Fruit fly (Drosophila melanogaster) whole organism, embryonic: ENCODE measurements around the gene Uev1A.

Source experiments
- CG12299 ChIP-seq: fragments of 200-800 bp; sonication (Bioruptor generic); optimal IDR thresholded peaks from 2 replicates; lab custom pipeline; 2018; ENCODE audit warnings: missing biosample characterization, mild to moderate bottlenecking, missing genetic modification characterization
- CG12659 ChIP-seq: fragments of 200-800 bp; sonication (Bioruptor generic); optimal IDR thresholded peaks from 3 replicates; lab custom pipeline; 2017; ENCODE audit warnings: mild to moderate bottlenecking, missing biosample characterization, missing genetic modification reagents, missing genetic modification characterization
- CG14965 ChIP-seq: fragments of 200-800 bp; sonication (Bioruptor generic); optimal IDR thresholded peaks from 2 replicates; lab custom pipeline; 2016; ENCODE audit warnings: missing biosample characterization, missing genetic modification characterization, borderline replicate concordance
- CG15011 ChIP-seq: fragments of 200-800 bp; sonication (Bioruptor generic); optimal IDR thresholded peaks from 3 replicates; lab custom pipeline; 2018; ENCODE audit warnings: missing biosample characterization, mild to moderate bottlenecking, missing genetic modification characterization
- CG15479 ChIP-seq: fragments of 200-800 bp; sonication (Bioruptor generic); optimal IDR thresholded peaks from 3 replicates; lab custom pipeline; 2019; ENCODE audit warnings: missing biosample characterization, mild to moderate bottlenecking, missing genetic modification characterization, moderate library complexity
- CG17802 ChIP-seq: fragments of 200-800 bp; sonication (Bioruptor generic); optimal IDR thresholded peaks from 2 replicates; lab custom pipeline; 2018; ENCODE audit warnings: missing biosample characterization, mild to moderate bottlenecking, missing genetic modification characterization, moderate library complexity
- CG2116 ChIP-seq: fragments of 200-800 bp; sonication (Bioruptor generic); optimal IDR thresholded peaks from 3 replicates; lab custom pipeline; 2018; ENCODE audit warnings: missing biosample characterization, mild to moderate bottlenecking, missing genetic modification characterization
- CG2712 ChIP-seq: fragments of 200-800 bp; optimal IDR thresholded peaks from 3 replicates; lab custom pipeline; 2019; ENCODE audit warnings: missing biosample characterization, mild to moderate bottlenecking, missing genetic modification characterization, moderate library complexity
- CG31365 ChIP-seq: fragments of 200-800 bp; sonication (Bioruptor generic); optimal IDR thresholded peaks from 2 replicates; lab custom pipeline; 2018; ENCODE audit warnings: missing biosample characterization, mild to moderate bottlenecking, missing genetic modification characterization
- CG3163 ChIP-seq: fragments of 200-800 bp; sonication (Bioruptor generic); optimal IDR thresholded peaks from 3 replicates; lab custom pipeline; 2016; ENCODE audit warnings: missing biosample characterization, missing genetic modification characterization
- CG32532 ChIP-seq: fragments of 200-800 bp; sonication (Bioruptor generic); IDR thresholded peaks from 2 replicates; pipeline ENCODE4 v1.3.6; 2022; ENCODE audit warnings: missing biosample characterization, missing genetic modification characterization
- CG3995 ChIP-seq: fragments of 200-800 bp; sonication (Bioruptor generic); optimal IDR thresholded peaks from 3 replicates; lab custom pipeline; 2016; ENCODE audit warnings: missing biosample characterization, missing genetic modification characterization
- CG42726 ChIP-seq: fragments of 200-800 bp; sonication (Bioruptor generic); IDR thresholded peaks from 2 replicates; pipeline ENCODE4 v1.3.6; 2022; ENCODE audit warnings: missing biosample characterization, missing genetic modification characterization; ENCODE audit not compliant: partially characterized antibody
- CG4404 ChIP-seq: fragments of 200-800 bp; sonication (Bioruptor generic); IDR thresholded peaks from 2 replicates; pipeline ENCODE4 v1.3.6; 2022; ENCODE audit warnings: missing biosample characterization, missing genetic modification characterization
- CG4617 ChIP-seq: fragments of 200-800 bp; sonication (Bioruptor generic); optimal IDR thresholded peaks from 3 replicates; lab custom pipeline; 2016; ENCODE audit warnings: missing biosample characterization, missing genetic modification characterization, borderline replicate concordance
- CG4854 ChIP-seq: fragments of 200-800 bp; sonication (Bioruptor generic); optimal IDR thresholded peaks from 2 replicates; lab custom pipeline; 2016; ENCODE audit warnings: missing biosample characterization, missing genetic modification characterization, inconsistent platforms
- CG6683 ChIP-seq: fragments of 200-800 bp; sonication (Bioruptor generic); optimal IDR thresholded peaks from 2 replicates; lab custom pipeline; 2017; ENCODE audit warnings: missing biosample characterization, mild to moderate bottlenecking, missing genetic modification characterization, missing genetic modification reagents
- CG7745 ChIP-seq: fragments of 200-800 bp; sonication (Bioruptor generic); optimal IDR thresholded peaks from 2 replicates; lab custom pipeline; 2018; ENCODE audit warnings: missing biosample characterization, mild to moderate bottlenecking, missing genetic modification characterization, moderate library complexity
- Dll ChIP-seq: fragments of 200-800 bp; sonication (Bioruptor generic); IDR thresholded peaks from 4 replicates; pipeline ENCODE4 v1.3.6; 2022; ENCODE audit warnings: missing biosample characterization, missing genetic modification characterization; ENCODE audit not compliant: partially characterized antibody
- E2f2 ChIP-seq: fragments of 200-800 bp; sonication (Bioruptor generic); IDR thresholded peaks from 2 replicates; pipeline ENCODE4 v1.3.6; 2022; ENCODE audit warnings: missing biosample characterization, missing genetic modification characterization
- Ets65A ChIP-seq: fragments of 200-800 bp; sonication (Bioruptor generic); peaks from one replicate; lab custom pipeline; 2016; ENCODE audit warnings: missing biosample characterization, missing genetic modification characterization
- Gsc ChIP-seq: fragments of 200-800 bp; sonication (Bioruptor generic); IDR thresholded peaks from 2 replicates; pipeline ENCODE4 v1.3.6; 2022; ENCODE audit warnings: missing biosample characterization, missing genetic modification characterization
- Hr3 ChIP-seq: fragments of 200-800 bp; sonication (Bioruptor generic); optimal IDR thresholded peaks from 3 replicates; lab custom pipeline; 2016; ENCODE audit warnings: missing biosample characterization, missing genetic modification characterization
- Hsf ChIP-seq: fragments of 200-800 bp; sonication (Bioruptor generic); optimal IDR thresholded peaks from 3 replicates; lab custom pipeline; 2016; ENCODE audit warnings: missing biosample characterization, missing genetic modification characterization
- Lhr ChIP-seq: fragments of 200-800 bp; sonication (Bioruptor generic); optimal IDR thresholded peaks from 3 replicates; lab custom pipeline; 2017; ENCODE audit warnings: mild to moderate bottlenecking, missing biosample characterization, missing genetic modification reagents, missing genetic modification characterization
- Lpt ChIP-seq: fragments of >200 bp; optimal IDR thresholded peaks from 2 replicates; lab custom pipeline; 2018; ENCODE audit warnings: missing biosample characterization, missing genetic modification characterization
- Opbp ChIP-seq: fragments of 200-800 bp; sonication (Bioruptor generic); IDR thresholded peaks from 3 replicates; pipeline ENCODE4 v1.3.6; 2022; ENCODE audit warnings: missing biosample characterization, missing genetic modification characterization; ENCODE audit not compliant: partially characterized antibody
- Pdp1 ChIP-seq, 2 experiments: fragments of 200-800 bp; sonication (Bioruptor generic); optimal IDR thresholded peaks; 3 replicates each; lab custom pipeline; 2016; ENCODE audit warnings: missing biosample characterization in 2 of 2, missing genetic modification characterization in 2 of 2, mild to moderate bottlenecking in 1 of 2, moderate library complexity in 1 of 2
- Sox100B ChIP-seq: fragments of 200-800 bp; sonication (Bioruptor generic); optimal IDR thresholded peaks from 3 replicates; lab custom pipeline; 2018; ENCODE audit warnings: missing biosample characterization, mild to moderate bottlenecking, missing genetic modification characterization
- Spps ChIP-seq: fragments of 200-800 bp; sonication (Bioruptor generic); optimal IDR thresholded peaks from 2 replicates; lab custom pipeline; 2018; ENCODE audit warnings: missing biosample characterization, mild to moderate bottlenecking, missing genetic modification characterization
- YL-1 ChIP-seq: fragments of 200-800 bp; sonication (Bioruptor generic); optimal IDR thresholded peaks from 3 replicates; lab custom pipeline; 2017; ENCODE audit warnings: missing biosample characterization, mild to moderate bottlenecking, missing genetic modification characterization
- amos ChIP-seq: fragments of 200-800 bp; sonication (Bioruptor generic); IDR thresholded peaks from 2 replicates; pipeline ENCODE4 v1.3.6; 2022; ENCODE audit warnings: missing biosample characterization, missing genetic modification characterization; ENCODE audit not compliant: partially characterized antibody
- chm ChIP-seq: fragments of 200-800 bp; sonication (Bioruptor generic); IDR thresholded peaks from 2 replicates; pipeline ENCODE4 v1.3.6; 2022; ENCODE audit warnings: missing biosample characterization, missing genetic modification characterization
- dati ChIP-seq: fragments of 200-800 bp; sonication (Bioruptor generic); IDR thresholded peaks from 2 replicates; pipeline ENCODE4 v1.3.6; 2022; ENCODE audit warnings: missing biosample characterization, missing genetic modification characterization
- dysf ChIP-seq: fragments of 200-800 bp; sonication (Bioruptor generic); IDR thresholded peaks from 3 replicates; pipeline ENCODE4 v1.3.6; 2022; ENCODE audit warnings: missing biosample characterization, missing genetic modification characterization
- en ChIP-seq: fragments of 200-800 bp; sonication (Bioruptor generic); optimal IDR thresholded peaks from 2 replicates; lab custom pipeline; 2016; ENCODE audit warnings: missing biosample characterization, missing genetic modification characterization
- gce ChIP-seq: fragments of 200-800 bp; sonication (Bioruptor generic); IDR thresholded peaks from 3 replicates; pipeline ENCODE4 v1.3.6; 2022; ENCODE audit warnings: missing biosample characterization, missing genetic modification characterization
- h ChIP-seq: fragments of >200 bp; optimal IDR thresholded peaks from 2 replicates; lab custom pipeline; 2017
- lilli ChIP-seq: fragments of 200-800 bp; sonication (Bioruptor generic); optimal IDR thresholded peaks from 3 replicates; lab custom pipeline; 2016; ENCODE audit warnings: missing biosample characterization, missing genetic modification characterization
- mam ChIP-seq: fragments of 200-800 bp; sonication (Bioruptor generic); optimal IDR thresholded peaks from 3 replicates; lab custom pipeline; 2016; ENCODE audit warnings: missing biosample characterization, missing genetic modification characterization
- nau ChIP-seq: fragments of 200-800 bp; sonication (Bioruptor generic); optimal IDR thresholded peaks from 3 replicates; lab custom pipeline; 2017; ENCODE audit warnings: missing biosample characterization, mild to moderate bottlenecking, missing genetic modification characterization, missing genetic modification reagents
- pho ChIP-seq: fragments of 200-800 bp; sonication (Bioruptor generic); optimal IDR thresholded peaks from 2 replicates; lab custom pipeline; 2016; ENCODE audit warnings: missing biosample characterization, missing genetic modification characterization
- prd ChIP-seq, 3 experiments: fragments of >200 bp in 2 of 3; fragments of 200-800 bp in 1 of 3; sonication (Bioruptor generic) in 1 of 3; optimal IDR thresholded peaks in 2 of 3; IDR thresholded peaks in 1 of 3; 2 replicates in 2 of 3; 3 replicates in 1 of 3; pipeline versions ENCODE4 v1.3.6 to Lab custom; 2017 to 2022; ENCODE audit warnings: missing biosample characterization in 1 of 3, missing genetic modification characterization in 1 of 3
- repo ChIP-seq: fragments of 200-800 bp; sonication (Bioruptor generic); optimal IDR thresholded peaks from 2 replicates; lab custom pipeline; 2016; ENCODE audit warnings: missing biosample characterization, missing genetic modification characterization
- sim ChIP-seq: fragments of 200-800 bp; sonication (Bioruptor generic); IDR thresholded peaks from 2 replicates; pipeline ENCODE4 v1.3.6; 2022; ENCODE audit warnings: missing biosample characterization, missing genetic modification characterization
- stc ChIP-seq: fragments of 200-800 bp; sonication (Bioruptor generic); IDR thresholded peaks from 2 replicates; pipeline ENCODE4 v1.3.6; 2022; ENCODE audit warnings: missing biosample characterization, missing genetic modification characterization
- trh ChIP-seq: fragments of 200-800 bp; sonication (Bioruptor generic); optimal IDR thresholded peaks from 2 replicates; lab custom pipeline; 2016; ENCODE audit warnings: missing biosample characterization, missing genetic modification characterization
- z ChIP-seq: fragments of 200-800 bp; sonication (Bioruptor generic); IDR thresholded peaks from 3 replicates; pipeline ENCODE4 v1.3.6; 2022; ENCODE audit warnings: missing biosample characterization, missing genetic modification characterization
- zen ChIP-seq: fragments of 200-800 bp; sonication (Bioruptor generic); optimal IDR thresholded peaks from 3 replicates; lab custom pipeline; 2018; ENCODE audit warnings: missing biosample characterization, mild to moderate bottlenecking, missing genetic modification characterization, moderate library complexity

Uev1A gene

DNA sequence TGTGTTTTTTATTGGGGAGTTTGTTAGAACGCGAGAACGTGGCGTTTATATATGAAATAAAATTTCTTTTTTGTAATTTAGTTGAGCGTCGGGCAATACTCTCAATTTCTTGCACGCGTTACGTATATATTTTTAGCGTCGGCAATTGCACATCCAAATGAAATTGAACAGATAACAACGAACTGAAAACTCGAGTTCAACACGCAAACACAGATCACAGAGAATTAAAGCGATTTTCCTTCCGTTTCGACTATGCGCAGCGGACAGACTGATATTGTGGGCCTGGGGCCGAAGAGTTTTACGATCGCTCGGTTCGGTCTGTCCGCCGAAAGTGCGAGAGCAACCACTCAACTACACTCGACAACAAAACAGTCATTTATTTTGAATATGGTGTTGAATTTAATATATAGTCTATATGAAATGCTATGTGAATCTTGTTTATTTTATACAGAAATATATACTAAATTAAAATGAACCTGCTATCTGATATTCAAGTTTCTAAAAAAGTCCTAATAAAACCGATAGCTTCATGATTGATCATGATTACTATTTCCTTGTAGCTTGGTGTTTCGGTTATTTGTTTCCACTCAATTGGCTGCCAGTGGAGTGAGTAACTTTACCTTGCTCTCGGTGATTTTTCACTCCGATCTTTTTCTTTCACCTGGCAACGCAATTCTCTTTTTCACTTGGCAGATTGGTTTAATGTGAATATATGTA, 10.8 kb downstream of the Uev1A start, which contains the start of gene CG46456 (continued):
- TF ChIP-seq CG2116 (GFP tag; lab: Kevin White, UChicago) (peak; percentile 60), Gsc (GFP tag; lab: Robert Waterston, UW) (no peak), amos (GFP tag; lab: Robert Waterston, UW) (peak; percentile 20; the same call in 1 of the 2 replicates), Lpt (no peak), Lhr (GFP tag; lab: Kevin White, UChicago) (peak; percentile 75), z (peak; percentile 98), dati (GFP tag; lab: Robert Waterston, UW) (peak; percentile 70; the same call in 1 of the 2 replicates), CG15011 (GFP tag; lab: Kevin White, UChicago) (peak; percentile 92), stc (GFP tag; lab: Robert Waterston, UW) (peak; percentile 94), E2f2 (GFP tag; lab: Robert Waterston, UW) (peak; percentile 78), repo (GFP tag; lab: Kevin White, UChicago) (peak; percentile 59), lilli (GFP tag; lab: Kevin White, UChicago) (peak; percentile 91), Ets65A (GFP tag; lab: Kevin White, UChicago) (no peak), CG3995 (peak; percentile 73), trh (GFP tag; lab: Kevin White, UChicago) (peak; percentile 33), CG7745 (tag; lab: Kevin White, UChicago) (peak; percentile 67), CG17802 (tag; lab: Kevin White, UChicago) (peak; percentile 55), nau (GFP tag; lab: Kevin White, UChicago) (peak; percentile 91), chm (GFP tag; lab: Robert Waterston, UW) (peak; percentile 88), pho (GFP tag; lab: Kevin White, UChicago) (peak; percentile 61), prd (optimal IDR thresholded peaks at IDR 0.05; lab: Kevin White, UChicago) (no peak), prd (GFP tag; IDR thresholded peaks at IDR 0.05; lab: Robert Waterston, UW) (peak; percentile 93), YL-1 (GFP tag; lab: Kevin White, UChicago) (peak; percentile 69), CG12299 (tag; lab: Kevin White, UChicago) (peak; percentile 96), CG31365 (tag; lab: Kevin White, UChicago) (peak; percentile 83), CG4854 (GFP tag; lab: Kevin White, UChicago) (peak; percentile 76), Dll (peak; percentile 55; the same call in 1 of the 4 replicates), Opbp (0 out of 3 replicates have a peak, but pooled peaks have one; percentile 17), sim (peak; percentile 86), CG42726 (GFP tag; lab: Robert Waterston, UW) (0 out of 2 replicates have a peak, but pooled peaks have one; percentile 15), CG2712 (tag; lab: Kevin White, UChicago) (peak; percentile 98), en (GFP tag; lab: Kevin White, UChicago) (no peak), Pdp1 (GFP tag; optimal IDR thresholded peaks at IDR 0.05; lab: Kevin White, UChicago) (peak; percentile 64 to 76), h (lab: Kevin White, UChicago) (no peak), CG4404 (GFP tag; lab: Robert Waterston, UW) (peak; percentile 79), Spps (tag; lab: Kevin White, UChicago) (peak; percentile 96), mam (GFP tag; lab: Kevin White, UChicago) (peak; percentile 57), gce (GFP tag; lab: Robert Waterston, UW) (peak; percentile 87), Hsf (GFP tag; lab: Kevin White, UChicago) (peak; percentile 87), CG32532 (GFP tag; lab: Robert Waterston, UW) (peak; percentile 96), zen (tag; lab: Kevin White, UChicago) (peak; percentile 93), Hr3 (peak; percentile 87), dysf (GFP tag; lab: Robert Waterston, UW) (peak; percentile 96), CG15479 (peak; percentile 49), CG14965 (GFP tag; lab: Kevin White, UChicago) (no peak), Sox100B (GFP tag; lab: Kevin White, UChicago) (peak; percentile 95), CG3163 (GFP tag; lab: Kevin White, UChicago) (peak; percentile 3), CG6683 (GFP tag; lab: Kevin White, UChicago) (peak; percentile 93), CG12659 (GFP tag; lab: Kevin White, UChicago) (peak; percentile 95), CG4617 (peak; percentile 60)
